Worm (Caenorhabditis elegans) whole organism, L3 larva: Measurements from ENCODE around the gene rpa-1.

Experiments
- R02D3.7 ChIP-seq: fragments of 150-350 bp; optimal IDR thresholded peaks from 2 replicates; lab custom pipeline; 2014; ENCODE audit warnings: missing biosample characterization, missing genetic modification characterization
- ZK546.5 ChIP-seq: sonication (generic microtip); optimal IDR thresholded peaks from 2 replicates; lab custom pipeline; 2017; ENCODE audit warnings: missing biosample characterization, missing genetic modification characterization
- aly-2 ChIP-seq: fragments of 150-350 bp; optimal IDR thresholded peaks from 2 replicates; lab custom pipeline; 2014; ENCODE audit warnings: missing biosample characterization, missing genetic modification characterization
- ama-1 ChIP-seq: fragments of 150-350 bp; optimal IDR thresholded peaks from 2 replicates; lab custom pipeline; 2018
- ceh-16 ChIP-seq: sonication (generic microtip); optimal IDR thresholded peaks from 2 replicates; lab custom pipeline; 2017; ENCODE audit warnings: missing biosample characterization, missing genetic modification characterization
- ceh-28 ChIP-seq: fragments of 150-350 bp; optimal IDR thresholded peaks from 2 replicates; lab custom pipeline; 2014; ENCODE audit warnings: missing biosample characterization, missing genetic modification reagents, missing genetic modification characterization
- ceh-82 ChIP-seq: fragments of 150-350 bp; optimal IDR thresholded peaks from 2 replicates; lab custom pipeline; 2014; ENCODE audit warnings: missing biosample characterization, missing genetic modification characterization
- ceh-9 ChIP-seq: sonication (generic microtip); optimal IDR thresholded peaks from 2 replicates; lab custom pipeline; 2018; ENCODE audit warnings: missing biosample characterization, missing genetic modification characterization
- daf-12 ChIP-seq: fragments of 150-350 bp; optimal IDR thresholded peaks from 2 replicates; lab custom pipeline; 2014; ENCODE audit warnings: missing biosample characterization, missing genetic modification reagents, missing genetic modification characterization
- egl-27 ChIP-seq: sonication (generic microtip); optimal IDR thresholded peaks from 4 replicates; lab custom pipeline; 2017; ENCODE audit warnings: missing biosample characterization, missing genetic modification reagents, missing genetic modification characterization
- egl-5 ChIP-seq: fragments of 150-350 bp; optimal IDR thresholded peaks from 2 replicates; lab custom pipeline; 2017; ENCODE audit warnings: missing biosample characterization, missing genetic modification reagents, missing genetic modification characterization, inconsistent platforms
- elt-1 ChIP-seq: fragments of 150-350 bp; optimal IDR thresholded peaks from 2 replicates; lab custom pipeline; 2014; ENCODE audit warnings: missing biosample characterization, missing genetic modification characterization
- elt-2 ChIP-seq: sonication (generic microtip); optimal IDR thresholded peaks from 2 replicates; lab custom pipeline; 2016; ENCODE audit warnings: missing genetic modification reagents, mild to moderate bottlenecking, missing genetic modification characterization, missing compliant biosample characterization
- elt-3 ChIP-seq, 3 experiments: fragments of 150-350 bp in 1 of 3; sonication (generic microtip) in 2 of 3; optimal IDR thresholded peaks; 2 replicates in 2 of 3; 4 replicates in 1 of 3; lab custom pipeline; 2014 to 2017; ENCODE audit warnings: missing biosample characterization in 3 of 3, missing genetic modification characterization in 3 of 3
- eor-1 ChIP-seq, 2 experiments: fragments of 150-350 bp; optimal IDR thresholded peaks; 2 replicates each; lab custom pipeline; 2014 to 2018; ENCODE audit warnings: missing biosample characterization in 2 of 2, missing genetic modification characterization in 2 of 2
- fkh-10 ChIP-seq: sonication (generic microtip); optimal IDR thresholded peaks from 2 replicates; lab custom pipeline; 2017; ENCODE audit warnings: missing biosample characterization, missing genetic modification reagents, missing genetic modification characterization
- fkh-2 ChIP-seq: fragments of 150-350 bp; optimal IDR thresholded peaks from 2 replicates; lab custom pipeline; 2014; ENCODE audit warnings: missing biosample characterization, missing genetic modification reagents, missing genetic modification characterization
- fos-1 ChIP-seq: fragments of 150-350 bp; optimal IDR thresholded peaks from 2 replicates; lab custom pipeline; 2014; ENCODE audit warnings: missing biosample characterization, missing genetic modification characterization
- hmg-11 ChIP-seq: sonication (generic microtip); optimal IDR thresholded peaks from 2 replicates; lab custom pipeline; 2016; ENCODE audit warnings: missing genetic modification characterization, missing compliant biosample characterization
- jun-1 ChIP-seq: fragments of 150-350 bp; optimal IDR thresholded peaks from 2 replicates; lab custom pipeline; 2014; ENCODE audit warnings: missing biosample characterization, missing genetic modification reagents, missing genetic modification characterization
- lin-15B ChIP-seq: fragments of 150-350 bp; optimal IDR thresholded peaks from 2 replicates; lab custom pipeline; 2014; ENCODE audit warnings: missing biosample characterization, missing genetic modification characterization
- lin-39 ChIP-seq: fragments of 150-350 bp; optimal IDR thresholded peaks from 2 replicates; lab custom pipeline; 2018; ENCODE audit warnings: missing biosample characterization, missing genetic modification reagents, missing genetic modification characterization
- lsy-12 ChIP-seq: sonication (generic microtip); optimal IDR thresholded peaks from 2 replicates; lab custom pipeline; 2016; ENCODE audit warnings: mild to moderate bottlenecking, missing genetic modification characterization, missing compliant biosample characterization
- mdl-1 ChIP-seq: fragments of 150-350 bp; optimal IDR thresholded peaks from 2 replicates; lab custom pipeline; 2014; ENCODE audit warnings: missing biosample characterization, missing genetic modification characterization
- mml-1 ChIP-seq: fragments of 150-350 bp; sonication (generic microtip); optimal IDR thresholded peaks from 3 replicates; lab custom pipeline; 2014; ENCODE audit warnings: missing biosample characterization, missing genetic modification characterization
- nfya-1 ChIP-seq: sonication (generic microtip); optimal IDR thresholded peaks from 2 replicates; lab custom pipeline; 2017; ENCODE audit warnings: missing genetic modification characterization, mild to moderate bottlenecking, missing compliant biosample characterization, antibody characterized with exemption, moderate library complexity; ENCODE audit not compliant: insufficient read depth
- nhr-11 ChIP-seq: fragments of 150-350 bp; optimal IDR thresholded peaks from 2 replicates; lab custom pipeline; 2014; ENCODE audit warnings: missing biosample characterization, missing genetic modification characterization
- nhr-12 ChIP-seq: fragments of 150-350 bp; optimal IDR thresholded peaks from 2 replicates; lab custom pipeline; 2014; ENCODE audit warnings: missing biosample characterization, missing genetic modification characterization
- nhr-23 ChIP-seq: fragments of 150-350 bp; optimal IDR thresholded peaks from 2 replicates; lab custom pipeline; 2014; ENCODE audit warnings: missing biosample characterization, missing genetic modification reagents, missing genetic modification characterization
- nhr-237 ChIP-seq: fragments of 150-350 bp; optimal IDR thresholded peaks from 2 replicates; lab custom pipeline; 2014; ENCODE audit warnings: missing biosample characterization, missing genetic modification characterization
- nhr-25 ChIP-seq: sonication (generic microtip); optimal IDR thresholded peaks from 2 replicates; lab custom pipeline; 2017; ENCODE audit warnings: missing biosample characterization, missing genetic modification characterization
- nhr-28 ChIP-seq: fragments of 150-350 bp; optimal IDR thresholded peaks from 2 replicates; lab custom pipeline; 2014; ENCODE audit warnings: missing biosample characterization, missing genetic modification characterization
- nhr-43 ChIP-seq: sonication (generic microtip); optimal IDR thresholded peaks from 2 replicates; lab custom pipeline; 2016; ENCODE audit warnings: mild to moderate bottlenecking, missing genetic modification characterization, missing compliant biosample characterization; ENCODE audit not compliant: poor library complexity, severe bottlenecking
- nhr-67 ChIP-seq: fragments of 150-350 bp; optimal IDR thresholded peaks from 2 replicates; lab custom pipeline; 2014; ENCODE audit warnings: missing biosample characterization, missing genetic modification characterization
- nhr-76 ChIP-seq: fragments of 150-350 bp; sonication (generic microtip); optimal IDR thresholded peaks from 5 replicates; lab custom pipeline; 2014; ENCODE audit warnings: missing biosample characterization, missing genetic modification characterization
- nhr-77 ChIP-seq: fragments of 150-350 bp; optimal IDR thresholded peaks from 2 replicates; lab custom pipeline; 2014; ENCODE audit warnings: missing biosample characterization, missing genetic modification characterization
- pha-4 ChIP-seq: fragments of 150-350 bp; optimal IDR thresholded peaks from 2 replicates; lab custom pipeline; 2014; ENCODE audit warnings: missing biosample characterization, missing genetic modification reagents, missing genetic modification characterization
- pqm-1 ChIP-seq: fragments of 150-350 bp; optimal IDR thresholded peaks from 2 replicates; lab custom pipeline; 2017; ENCODE audit warnings: missing biosample characterization, missing genetic modification characterization, inconsistent platforms
- sea-2 ChIP-seq: fragments of 150-350 bp; sonication (generic microtip); optimal IDR thresholded peaks from 4 replicates; lab custom pipeline; 2014; ENCODE audit warnings: missing biosample characterization, missing genetic modification reagents, missing genetic modification characterization
- skn-1 ChIP-seq: fragments of 150-350 bp; optimal IDR thresholded peaks from 2 replicates; lab custom pipeline; 2014; ENCODE audit warnings: missing biosample characterization, missing genetic modification characterization
- snpc-4 ChIP-seq: fragments of 150-350 bp; optimal IDR thresholded peaks from 2 replicates; lab custom pipeline; 2014; ENCODE audit warnings: missing biosample characterization, missing genetic modification characterization
- tbx-2 ChIP-seq: sonication (generic microtip); optimal IDR thresholded peaks from 2 replicates; lab custom pipeline; 2016; ENCODE audit warnings: mild to moderate bottlenecking, missing genetic modification characterization, missing compliant biosample characterization
- unc-39 ChIP-seq: sonication (generic microtip); optimal IDR thresholded peaks from 4 replicates; lab custom pipeline; 2017; ENCODE audit warnings: missing biosample characterization, missing genetic modification characterization
- unc-62 ChIP-seq: fragments of 150-350 bp; sonication (generic microtip); optimal IDR thresholded peaks from 4 replicates; lab custom pipeline; 2014; ENCODE audit warnings: missing biosample characterization, missing genetic modification reagents, missing genetic modification characterization
- zag-1 ChIP-seq: fragments of 150-350 bp; optimal IDR thresholded peaks from 2 replicates; lab custom pipeline; 2014; ENCODE audit warnings: missing biosample characterization, missing genetic modification characterization
- ztf-11 ChIP-seq: fragments of 150-350 bp; optimal IDR thresholded peaks from 2 replicates; lab custom pipeline; 2014; ENCODE audit warnings: missing biosample characterization, missing genetic modification characterization
- ztf-4 ChIP-seq: fragments of 150-350 bp; optimal IDR thresholded peaks from 2 replicates; lab custom pipeline; 2014; ENCODE audit warnings: missing biosample characterization, missing genetic modification characterization

Gene rpa-1

ce11 chrII:7643214-7643613 lies 21.2 kb upstream of the rpa-1 start:
- peak; percentile 36 for TF ChIP-seq ama-1 (lab: Kevin White, UChicago)
- no peak for TF ChIP-seq zag-1 (tag; lab: Kevin White, UChicago)

DNA sequence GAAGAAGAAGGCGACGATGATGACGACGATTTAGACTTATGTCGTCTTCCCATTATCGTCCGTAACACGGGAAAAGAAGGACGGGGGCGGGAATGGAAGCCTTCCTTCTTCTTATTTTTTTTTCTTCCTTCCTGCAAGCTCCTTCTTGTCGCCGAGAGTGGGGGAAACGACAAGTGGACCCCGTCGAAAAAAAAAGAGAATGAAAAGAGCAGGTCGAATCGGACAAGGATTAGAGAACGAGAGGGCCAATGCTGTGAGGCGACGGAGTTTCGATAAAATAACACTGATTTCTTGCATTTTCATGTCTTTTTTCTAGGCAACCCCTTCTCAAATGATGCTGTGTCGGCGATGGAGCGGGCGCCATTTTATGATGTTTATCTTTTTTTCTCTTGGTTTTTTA lies 13.2 kb upstream of the rpa-1 start, which contains the start of gene pde-4:
pde-4 (minus strand) TSS at position 76 of the 400 bp plus-strand sequence.
- TF ChIP-seq nhr-23 (tag; lab: Kevin White, UChicago) (no peak), ZK546.5 (no peak), ceh-82 (tag; lab: Kevin White, UChicago) (no peak), egl-5 (tag; lab: Kevin White, UChicago) (peak; percentile 66)

ce11 chrII:7662008-7662686 lies 2.2 kb upstream of the rpa-1 start, which contains the start of gene alfa-1:
Gene alfa-1, minus strand, starts transcription at chrII:7662522.
- TF ChIP-seq daf-12 (tag; lab: Kevin White, UChicago), result no peak
- TF ChIP-seq pha-4 (tag; lab: Kevin White, UChicago), result peak; percentile 84
- TF ChIP-seq lsy-12, result no peak
- TF ChIP-seq ztf-11 (tag; lab: Kevin White, UChicago), result no peak
- peak; percentile 39 for TF ChIP-seq nhr-23 (tag; lab: Kevin White, UChicago)
- no peak for TF ChIP-seq ztf-4
- TF ChIP-seq hmg-11 (tag; lab: Kevin White, UChicago), result no peak
- TF ChIP-seq pqm-1 (tag; lab: Kevin White, UChicago), result peak; percentile 70
- TF ChIP-seq zag-1 (tag; lab: Kevin White, UChicago), result no peak
- TF ChIP-seq lin-39, result no peak
- TF ChIP-seq elt-2, result peak; percentile 84
- TF ChIP-seq elt-3 (tag; optimal IDR thresholded peaks at IDR 0.05; lab: Kevin White, UChicago), result no peak
- TF ChIP-seq nhr-67, result no peak
- no peak for TF ChIP-seq snpc-4 (tag; lab: Kevin White, UChicago)
- TF ChIP-seq R02D3.7 (tag; lab: Kevin White, UChicago), result no peak
- no peak for TF ChIP-seq nhr-11 (tag; lab: Kevin White, UChicago)
- no peak for TF ChIP-seq sea-2 (GFP tag; lab: Kevin White, UChicago)
- no peak for TF ChIP-seq ceh-16 (tag; lab: Kevin White, UChicago)
- TF ChIP-seq aly-2 (tag; lab: Kevin White, UChicago), result no peak
- no peak for TF ChIP-seq fkh-2
- peak; percentile 12 for TF ChIP-seq nfya-1 (tag; lab: Kevin White, UChicago)
- no peak for TF ChIP-seq egl-5 (tag; lab: Kevin White, UChicago)
- TF ChIP-seq elt-1 (tag; lab: Kevin White, UChicago), result no peak
- no peak for TF ChIP-seq nhr-12 (tag; lab: Kevin White, UChicago)
- TF ChIP-seq jun-1, result no peak
- no peak for TF ChIP-seq ZK546.5
- no peak for TF ChIP-seq lin-15B (tag; lab: Kevin White, UChicago)
- no peak for TF ChIP-seq nhr-43 (tag; lab: Kevin White, UChicago)
- no peak for TF ChIP-seq egl-27 (tag; lab: Kevin White, UChicago)
- TF ChIP-seq fkh-10, result no peak
- no peak for TF ChIP-seq unc-39
- no peak for TF ChIP-seq ceh-82 (tag; lab: Kevin White, UChicago)
- no peak for TF ChIP-seq fos-1
- no peak for TF ChIP-seq mdl-1
- TF ChIP-seq tbx-2 (tag; lab: Kevin White, UChicago), result no peak
- no peak for TF ChIP-seq nhr-28 (tag; lab: Kevin White, UChicago)
- TF ChIP-seq nhr-77 (tag; lab: Kevin White, UChicago), result no peak
- TF ChIP-seq ceh-9 (tag; lab: Kevin White, UChicago), result no peak
- TF ChIP-seq unc-62 (GFP tag; lab: Kevin White, UChicago), result no peak
- no peak for TF ChIP-seq nhr-237
- TF ChIP-seq nhr-25 (tag; lab: Kevin White, UChicago), result peak; percentile 62
- no peak for TF ChIP-seq ama-1 (lab: Kevin White, UChicago)
- TF ChIP-seq skn-1 (tag; lab: Kevin White, UChicago), result no peak
- no peak for TF ChIP-seq nhr-76 (tag; lab: Kevin White, UChicago)
- TF ChIP-seq mml-1, result no peak
- no peak for TF ChIP-seq eor-1 (tag; optimal IDR thresholded peaks at IDR 0.05; lab: Kevin White, UChicago)
- TF ChIP-seq ceh-28 (tag; lab: Kevin White, UChicago), result peak; percentile 11
